Fruit fly (Drosophila melanogaster): ENCODE results near the gene CG34043.

The CG34043 gene

dm6 chr2L:10250441-10250847 is 30.2 kb downstream of the CG34043 start, which contains the start of the genes bsk and CG31717 (continued):
- TF ChIP-seq crp (GFP tag; optimal IDR thresholded peaks at IDR 0.05) (no peak), CG11398 (GFP tag; optimal IDR thresholded peaks at IDR 0.05) (no peak), Drgx (GFP tag; IDR thresholded peaks at IDR 0.05) (no peak), CG4707 (GFP tag; optimal IDR thresholded peaks at IDR 0.05) (no peak), dimm (GFP tag; IDR thresholded peaks at IDR 0.05) (no peak), NK7.1 (GFP tag; optimal IDR thresholded peaks at IDR 0.05) (no peak), CG16779 (GFP tag; IDR thresholded peaks at IDR 0.05) (no peak), ems (GFP tag; optimal IDR thresholded peaks at IDR 0.05) (no peak), tx (GFP tag; optimal IDR thresholded peaks at IDR 0.05) (no peak), Lim3 (GFP tag; IDR thresholded peaks at IDR 0.05) (no peak), MBD-R2 (GFP tag; IDR thresholded peaks at IDR 0.05) (peak; percentile 65), Fer1 (GFP tag; optimal IDR thresholded peaks at IDR 0.05) (no peak), tll (GFP tag; optimal IDR thresholded peaks at IDR 0.05) (peak in 1 of 2 experiments; percentile 53), Dll (GFP tag; IDR thresholded peaks at IDR 0.05; ENCODE audit: partially characterized antibody) (peak; percentile 68; the same call in 2 of the 4 replicates), CG15696 (tag; optimal IDR thresholded peaks at IDR 0.05) (no peak), Nf-YC (tag; optimal IDR thresholded peaks at IDR 0.05) (no peak), CG12219 (GFP tag; optimal IDR thresholded peaks at IDR 0.05) (no peak), Scr (GFP tag; IDR thresholded peaks at IDR 0.05; ENCODE audit: partially characterized antibody) (peak; percentile 67), so (GFP tag; IDR thresholded peaks at IDR 0.05) (no peak), CG5953 (GFP tag; IDR thresholded peaks at IDR 0.05) (no peak), ATbp (GFP tag; optimal IDR thresholded peaks at IDR 0.05) (no peak), CG17359 (tag; optimal IDR thresholded peaks at IDR 0.05) (no peak), Nf-YB (GFP tag; optimal IDR thresholded peaks at IDR 0.05) (no peak), CG3163 (GFP tag; optimal IDR thresholded peaks at IDR 0.05) (no peak), gfzf (GFP tag; optimal IDR thresholded peaks at IDR 0.05) (peak; percentile 78), MESR4 (GFP tag; optimal IDR thresholded peaks at IDR 0.05) (peak; percentile 35), CG3995 (GFP tag; optimal IDR thresholded peaks at IDR 0.05) (peak; percentile 62), fd96Cb (tag; optimal IDR thresholded peaks at IDR 0.05) (no peak), CG42726 (GFP tag; IDR thresholded peaks at IDR 0.05; ENCODE audit: partially characterized antibody) (no peak), CG11085 (GFP tag; IDR thresholded peaks at IDR 0.05) (no peak), HLH4C (GFP tag; IDR thresholded peaks at IDR 0.05; ENCODE audit: partially characterized antibody) (peak; percentile 49; the same call in 1 of the 3 replicates), CG4404 (GFP tag; IDR thresholded peaks at IDR 0.05) (no peak), Awh (GFP tag; IDR thresholded peaks at IDR 0.05) (no peak), fru (optimal IDR thresholded peaks at IDR 0.05) (no peak), unc-4 (GFP tag; IDR thresholded peaks at IDR 0.05; ENCODE audit: partially characterized antibody) (peak; percentile 61; the same call in 1 of the 2 replicates), lab (GFP tag; optimal IDR thresholded peaks at IDR 0.05) (no peak), CG7786 (GFP tag; optimal IDR thresholded peaks at IDR 0.05) (no peak), pan (optimal IDR thresholded peaks at IDR 0.05) (no peak), pan (GFP tag; optimal IDR thresholded peaks at IDR 0.05 in 1 of 2, IDR thresholded peaks at IDR 0.05 in 1 of 2) (no peak), CG13123 (GFP tag; optimal IDR thresholded peaks at IDR 0.05) (no peak), CG15601 (tag; optimal IDR thresholded peaks at IDR 0.05) (no peak), zfh2 (GFP tag; optimal IDR thresholded peaks at IDR 0.05) (no peak), fd102C (GFP tag; optimal IDR thresholded peaks at IDR 0.05) (no peak), Mad (GFP tag; optimal IDR thresholded peaks at IDR 0.05) (no peak), CG7928 (GFP tag; optimal IDR thresholded peaks at IDR 0.05) (no peak), maf-S (GFP tag; optimal IDR thresholded peaks at IDR 0.05) (no peak), CG31365 (tag; optimal IDR thresholded peaks at IDR 0.05) (no peak), sug (tag; optimal IDR thresholded peaks at IDR 0.05) (no peak), zfh1 (GFP tag; IDR thresholded peaks at IDR 0.05) (no peak), CG9215 (GFP tag; IDR thresholded peaks at IDR 0.05) (no peak), Stat92E (GFP tag; optimal IDR thresholded peaks at IDR 0.05) (no peak)
